Worm (Caenorhabditis elegans) whole organism, late embryonic: ENCODE measurements around the gene H24K24.2.

Source experiments
- ahr-1 ChIP-seq: sonication (generic microtip); optimal IDR thresholded peaks from 2 replicates; lab custom pipeline; 2016; ENCODE audit warnings: missing genetic modification characterization, missing compliant biosample characterization
- ama-1 ChIP-seq: fragments of 150-350 bp; optimal IDR thresholded peaks from 2 replicates; lab custom pipeline; 2014
- ceh-19 ChIP-seq: fragments of 200-800 bp; sonication (Bioruptor generic); optimal IDR thresholded peaks from 2 replicates; lab custom pipeline; 2018; ENCODE audit warnings: mild to moderate bottlenecking, missing genetic modification characterization, missing compliant biosample characterization
- ceh-2 ChIP-seq: sonication (generic microtip); optimal IDR thresholded peaks from 2 replicates; lab custom pipeline; 2016; ENCODE audit warnings: missing genotype, missing genetic modification characterization, missing compliant biosample characterization
- ceh-45 ChIP-seq: fragments of 200-800 bp; sonication (Bioruptor generic); IDR thresholded peaks from 2 replicates; pipeline ENCODE4 v1.3.6; 2022; ENCODE audit warnings: missing genetic modification reagents, missing genetic modification characterization, missing compliant biosample characterization
- elt-2 ChIP-seq: sonication (generic microtip); optimal IDR thresholded peaks from 2 replicates; lab custom pipeline; 2016; ENCODE audit warnings: missing genetic modification reagents, missing genetic modification characterization, missing compliant biosample characterization
- fkh-6 ChIP-seq: sonication (generic microtip); optimal IDR thresholded peaks from 2 replicates; lab custom pipeline; 2016; ENCODE audit warnings: missing genetic modification characterization, missing compliant biosample characterization
- gmeb-2 ChIP-seq: sonication (generic microtip); optimal IDR thresholded peaks from 2 replicates; lab custom pipeline; 2016; ENCODE audit warnings: missing genetic modification characterization, inconsistent platforms, missing compliant biosample characterization
- hlh-30 ChIP-seq: sonication (generic microtip); optimal IDR thresholded peaks from 2 replicates; lab custom pipeline; 2017; ENCODE audit warnings: antibody characterized with exemption, missing genetic modification characterization, missing compliant biosample characterization; ENCODE audit not compliant: insufficient read depth
- hlh-8 ChIP-seq: sonication (generic microtip); optimal IDR thresholded peaks from 2 replicates; lab custom pipeline; 2016; ENCODE audit warnings: missing genotype, missing genetic modification characterization, missing compliant biosample characterization
- unc-86 ChIP-seq: sonication (generic microtip); optimal IDR thresholded peaks from 2 replicates; lab custom pipeline; 2016; ENCODE audit warnings: missing genetic modification characterization, missing compliant biosample characterization

DNA sequence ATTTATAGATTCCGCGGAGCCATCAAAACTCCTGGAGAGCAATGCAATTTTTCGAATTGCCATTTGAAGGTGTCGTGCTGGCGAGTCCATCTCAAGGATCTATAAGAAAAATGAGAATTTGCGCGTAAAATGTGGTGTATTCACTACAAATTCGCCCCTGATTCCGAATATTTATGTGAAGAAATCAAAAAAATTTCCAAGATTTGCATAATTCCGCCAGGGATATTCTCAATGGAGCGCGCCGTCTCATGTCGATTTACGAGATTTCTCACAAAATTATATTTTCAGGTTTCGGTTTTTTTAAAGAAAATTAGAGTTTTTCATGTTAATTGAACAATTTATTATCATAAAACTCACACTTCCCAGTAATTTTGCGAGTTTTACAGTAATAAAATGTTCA is 32.2 kb downstream of the H24K24.2 start, which contains the start of gene Y50D4C.6:
- TF ChIP-seq gmeb-2 (tag; lab: Kevin White, UChicago) (no peak), ama-1 (lab: Kevin White, UChicago) (no peak), ceh-19 (GFP tag; lab: Kevin White, UChicago) (no peak), elt-2 (tag; lab: Kevin White, UChicago) (no peak), ceh-45 (GFP tag; lab: Robert Waterston, UW) (no peak), ceh-2 (no peak), unc-86 (no peak), fkh-6 (no peak), hlh-30 (tag; lab: Kevin White, UChicago) (no peak), ahr-1 (tag; lab: Kevin White, UChicago) (no peak), hlh-8 (tag; lab: Kevin White, UChicago) (no peak)
